Fruit fly (Drosophila melanogaster): ENCODE results near the gene CG7231.
"Not testable (repeated sequence)": the region's sequence is repeated elsewhere in the genome, so short reads cannot be mapped to it uniquely, and the experiment has no call there.

The CG7231 gene

dm6 chr2L:7983646-7984045 is at the start of gene CG7231:
Gene CG7231, plus strand, starts transcription at chr2L:7983946.
- not testable (repeated sequence) for TF ChIP-seq Sin3A, h, ttk (optimal IDR thresholded peaks at IDR 0.05)

DNA sequence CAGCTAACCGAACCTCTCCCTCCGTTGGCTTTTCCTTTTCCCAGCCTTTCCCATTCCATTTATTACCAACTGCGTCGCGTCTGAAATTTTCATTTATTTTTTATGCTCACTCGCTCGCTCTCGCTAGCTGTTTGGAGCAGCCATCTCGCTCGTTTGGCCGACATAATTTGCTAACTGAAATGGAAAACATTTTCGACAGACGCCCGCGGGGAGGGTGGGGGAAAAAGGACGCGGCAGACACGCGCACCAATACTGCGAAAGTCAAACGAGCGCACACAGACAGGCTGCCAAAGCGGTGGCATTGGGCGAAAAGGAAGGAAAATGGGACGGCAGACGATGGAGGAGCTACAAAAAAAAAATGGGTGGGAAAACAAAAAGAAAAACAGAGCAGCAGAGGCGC is 47.4 kb upstream of the CG7231 start:
- TF ChIP-seq psq (optimal IDR thresholded peaks at IDR 0.05) (no peak), insv (optimal IDR thresholded peaks at IDR 0.05) (no peak), Sin3A (optimal IDR thresholded peaks at IDR 0.05) (no peak), h (optimal IDR thresholded peaks at IDR 0.05) (no peak)

DNA sequence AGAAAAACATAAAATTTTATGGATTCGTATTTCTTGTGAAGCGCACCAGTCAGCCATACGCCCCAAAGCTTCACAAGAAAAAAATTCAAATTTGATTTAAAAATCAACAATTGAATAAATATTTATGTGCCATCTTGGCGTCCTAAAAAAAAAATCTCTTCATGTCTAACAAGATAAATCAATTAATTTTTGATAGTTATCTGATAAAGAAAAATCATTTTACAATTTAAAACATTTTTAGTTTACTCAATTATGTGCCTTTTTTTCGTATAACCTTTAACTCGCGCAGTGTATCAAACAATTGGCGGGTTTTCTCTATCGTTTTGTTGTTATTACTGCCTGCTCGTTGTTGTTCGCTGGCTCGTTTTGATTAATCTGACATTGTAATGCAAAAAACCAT is 45.3 kb upstream of the CG7231 start:
- no peak for TF ChIP-seq psq (optimal IDR thresholded peaks at IDR 0.05)
- TF ChIP-seq ttk (optimal IDR thresholded peaks at IDR 0.05), result no peak
- no peak for TF ChIP-seq Myc (optimal IDR thresholded peaks at IDR 0.05)
- no peak for TF ChIP-seq insv (optimal IDR thresholded peaks at IDR 0.05)
- TF ChIP-seq h (optimal IDR thresholded peaks at IDR 0.05), result no peak
- TF ChIP-seq Sin3A (optimal IDR thresholded peaks at IDR 0.05), result no peak

DNA sequence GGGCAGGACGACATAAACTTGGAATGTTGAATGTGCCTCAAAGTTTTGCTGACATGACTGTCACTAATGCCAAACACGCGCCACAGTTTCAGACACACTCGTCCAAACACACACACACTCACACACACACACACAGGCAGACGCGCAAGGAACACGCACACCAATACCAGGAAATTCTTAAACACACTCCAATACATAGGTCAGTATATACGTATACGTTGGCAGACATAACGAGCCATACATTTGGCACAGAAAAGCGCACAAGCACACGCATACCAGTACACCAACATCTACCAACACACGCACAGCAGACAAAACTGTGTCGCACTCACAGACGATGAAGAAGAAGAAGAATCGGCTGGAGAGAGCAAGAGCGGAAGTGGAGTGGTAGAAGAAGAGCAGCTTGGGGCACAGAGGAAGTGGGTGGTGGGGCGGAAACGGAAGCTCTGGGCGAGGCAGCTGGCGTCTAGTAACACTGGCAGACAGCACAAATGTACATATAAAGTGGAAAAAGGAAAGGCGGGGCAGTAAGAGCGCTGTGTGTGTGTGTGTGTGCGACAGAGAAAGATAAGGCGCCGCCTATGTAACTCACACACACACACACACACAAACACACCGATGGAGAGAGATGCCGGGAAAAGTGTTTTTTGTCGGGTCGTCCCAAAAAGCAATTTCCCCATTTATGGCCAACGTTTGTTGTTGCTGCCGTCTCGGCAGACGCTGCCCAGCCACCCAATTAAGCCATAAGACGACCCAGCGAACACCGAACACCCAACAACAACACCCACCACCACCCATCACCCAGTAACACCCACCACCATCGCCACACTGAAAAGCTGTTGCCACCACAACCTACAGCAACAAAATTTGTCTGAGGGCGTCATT is 43.0 kb upstream of the CG7231 start:
- TF ChIP-seq Sin3A (optimal IDR thresholded peaks at IDR 0.05) (no peak), h (optimal IDR thresholded peaks at IDR 0.05) (no peak), insv (optimal IDR thresholded peaks at IDR 0.05) (no peak), psq (optimal IDR thresholded peaks at IDR 0.05) (no peak), ttk (optimal IDR thresholded peaks at IDR 0.05) (no peak), Myc (optimal IDR thresholded peaks at IDR 0.05) (no peak)

DNA sequence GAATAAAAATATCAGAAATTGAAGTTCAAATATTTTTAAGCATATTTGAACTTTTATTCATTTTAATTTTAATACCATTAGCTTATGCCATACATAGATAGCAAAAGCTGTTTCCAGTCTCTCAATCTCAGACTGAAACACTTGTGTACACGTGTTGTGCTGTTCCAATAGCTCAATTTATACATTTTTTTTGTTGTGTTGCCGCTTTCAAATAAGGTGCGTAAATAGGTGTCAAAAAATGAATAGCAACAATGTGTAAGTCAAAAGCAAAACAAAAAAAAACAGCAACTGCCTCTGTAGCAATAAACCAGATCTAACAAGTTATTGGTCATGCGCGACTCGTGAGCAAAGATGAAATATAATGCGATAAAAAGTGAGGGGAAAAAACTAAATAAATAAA is 41.8 kb upstream of the CG7231 start:
- TF ChIP-seq psq (optimal IDR thresholded peaks at IDR 0.05) (no peak), Myc (optimal IDR thresholded peaks at IDR 0.05) (no peak), h (optimal IDR thresholded peaks at IDR 0.05) (no peak)

- no peak for TF ChIP-seq h (optimal IDR thresholded peaks at IDR 0.05)
- TF ChIP-seq insv (optimal IDR thresholded peaks at IDR 0.05), result no peak
- no peak for TF ChIP-seq Myc (optimal IDR thresholded peaks at IDR 0.05)
- TF ChIP-seq ttk (optimal IDR thresholded peaks at IDR 0.05), result no peak
- TF ChIP-seq Sin3A (optimal IDR thresholded peaks at IDR 0.05), result no peak
- TF ChIP-seq psq (optimal IDR thresholded peaks at IDR 0.05), result no peak
Measured at dm6 chr2L:7942927-7943326, 40.8 kb upstream of the CG7231 start.

DNA sequence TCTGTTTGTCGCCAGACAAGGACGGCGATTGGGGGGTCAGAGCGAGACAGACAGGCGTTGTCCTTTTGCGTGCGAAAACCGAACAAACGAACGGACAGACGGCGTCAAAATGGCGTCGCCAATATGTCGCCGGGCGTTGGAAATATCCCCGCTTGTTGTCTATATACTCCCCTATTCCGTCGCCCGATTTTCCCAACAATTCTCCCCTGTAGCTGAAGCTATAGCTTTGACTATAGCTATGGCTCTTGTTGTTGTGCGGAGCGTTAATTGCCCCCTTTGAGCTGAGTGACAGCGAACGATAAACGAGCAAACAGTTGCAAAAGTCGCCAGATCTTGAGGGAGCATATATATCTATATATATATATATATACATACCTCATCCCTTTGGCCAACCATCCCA is 39.6 kb upstream of the CG7231 start:
- TF ChIP-seq ttk (optimal IDR thresholded peaks at IDR 0.05) (no peak), h (optimal IDR thresholded peaks at IDR 0.05) (no peak), Myc (optimal IDR thresholded peaks at IDR 0.05) (no peak), Sin3A (optimal IDR thresholded peaks at IDR 0.05) (no peak), psq (optimal IDR thresholded peaks at IDR 0.05) (no peak), insv (optimal IDR thresholded peaks at IDR 0.05) (no peak)

dm6 chr2L:7945037-7945436 is 38.7 kb upstream of the CG7231 start:
- TF ChIP-seq Sin3A (optimal IDR thresholded peaks at IDR 0.05), result no peak
- TF ChIP-seq h (optimal IDR thresholded peaks at IDR 0.05), result no peak
- TF ChIP-seq insv (optimal IDR thresholded peaks at IDR 0.05), result no peak
- no peak for TF ChIP-seq Myc (optimal IDR thresholded peaks at IDR 0.05)
- no peak for TF ChIP-seq ttk (optimal IDR thresholded peaks at IDR 0.05)
- no peak for TF ChIP-seq psq (optimal IDR thresholded peaks at IDR 0.05)

- TF ChIP-seq h (optimal IDR thresholded peaks at IDR 0.05), result no peak
Measured at dm6 chr2L:7949016-7949415, 34.7 kb upstream of the CG7231 start.

DNA sequence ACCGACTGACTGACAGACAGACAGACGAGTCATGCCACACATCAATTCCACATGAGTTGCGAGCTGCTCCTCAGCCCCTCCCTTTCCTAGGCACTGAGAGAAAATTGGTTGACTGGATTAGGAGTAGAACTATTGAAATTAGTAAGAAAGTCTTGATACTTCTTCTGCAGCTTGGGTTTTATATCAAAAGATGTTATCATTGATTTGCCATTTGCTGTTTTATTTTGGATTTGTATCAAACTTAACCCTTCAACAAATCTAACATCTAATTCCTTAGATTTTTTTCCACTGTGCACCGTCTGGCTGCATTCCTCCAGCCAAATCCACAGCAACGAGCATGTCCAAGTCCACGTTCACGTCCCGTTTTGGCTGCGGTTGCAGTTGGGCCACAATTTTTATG is 34.0 kb upstream of the CG7231 start:
- TF ChIP-seq Sin3A (optimal IDR thresholded peaks at IDR 0.05) (no peak), Myc (optimal IDR thresholded peaks at IDR 0.05) (no peak), h (optimal IDR thresholded peaks at IDR 0.05) (no peak), insv (optimal IDR thresholded peaks at IDR 0.05) (no peak), ttk (optimal IDR thresholded peaks at IDR 0.05) (no peak), psq (optimal IDR thresholded peaks at IDR 0.05) (no peak)

DNA sequence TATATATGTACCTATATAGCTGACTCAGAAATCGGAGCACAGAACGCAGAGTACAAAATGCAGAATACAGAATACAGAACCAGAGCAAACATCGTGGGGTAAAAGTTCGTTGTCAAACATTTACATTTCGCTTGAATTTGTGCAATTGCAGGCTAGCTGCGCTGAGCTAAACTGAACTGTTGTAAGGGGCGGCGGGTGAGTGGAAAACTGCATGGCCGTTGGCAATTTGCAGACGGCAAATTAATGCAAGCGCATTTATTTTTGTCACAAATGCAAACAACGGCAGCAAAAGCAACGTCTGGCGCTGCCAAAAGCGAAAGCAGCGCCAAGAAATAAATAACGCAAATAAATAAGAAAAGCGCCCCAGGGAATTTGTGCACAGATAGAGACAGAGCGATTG is 31.8 kb upstream of the CG7231 start:
- TF ChIP-seq h (optimal IDR thresholded peaks at IDR 0.05) (no peak), Myc (optimal IDR thresholded peaks at IDR 0.05) (no peak), psq (optimal IDR thresholded peaks at IDR 0.05) (no peak), Sin3A (optimal IDR thresholded peaks at IDR 0.05) (no peak)

DNA sequence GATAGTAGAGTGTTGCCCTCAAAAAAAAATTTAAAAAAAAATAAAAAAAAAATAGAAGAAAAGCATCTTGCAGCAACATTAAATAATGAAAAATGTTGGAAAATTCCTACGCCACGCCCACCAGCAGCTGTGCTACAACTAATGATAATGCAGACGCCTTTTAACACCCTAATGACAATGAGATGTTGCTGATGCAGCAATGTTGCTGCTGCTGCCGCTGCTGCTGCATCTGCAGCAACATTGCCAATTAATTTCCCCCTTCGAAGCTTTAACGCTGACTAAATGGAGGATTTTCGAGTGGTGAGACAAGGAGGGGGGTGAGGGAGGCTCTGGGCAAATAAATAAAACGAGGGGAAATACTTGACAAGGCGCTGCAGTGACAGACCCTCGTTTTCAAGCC is 31.4 kb upstream of the CG7231 start:
- TF ChIP-seq psq (optimal IDR thresholded peaks at IDR 0.05), result no peak
- TF ChIP-seq Sin3A (optimal IDR thresholded peaks at IDR 0.05), result no peak
- TF ChIP-seq h (optimal IDR thresholded peaks at IDR 0.05), result no peak
- TF ChIP-seq insv (optimal IDR thresholded peaks at IDR 0.05), result no peak
- TF ChIP-seq Myc (optimal IDR thresholded peaks at IDR 0.05), result no peak
- TF ChIP-seq ttk (optimal IDR thresholded peaks at IDR 0.05), result no peak

dm6 chr2L:7953371-7954017 is 30.3 kb upstream of the CG7231 start:
- TF ChIP-seq ttk (optimal IDR thresholded peaks at IDR 0.05) (no peak), psq (optimal IDR thresholded peaks at IDR 0.05) (no peak), h (optimal IDR thresholded peaks at IDR 0.05) (no peak), insv (optimal IDR thresholded peaks at IDR 0.05) (no peak), Myc (optimal IDR thresholded peaks at IDR 0.05) (no peak), Sin3A (optimal IDR thresholded peaks at IDR 0.05) (no peak)

All from Kc167 (cell line).